Worm (Caenorhabditis elegans) whole organism, dauer: ENCODE results near the gene clc-2.

Experiments
- unc-62 ChIP-seq: sonication (generic microtip); optimal IDR thresholded peaks from 2 replicates; lab custom pipeline; 2017; ENCODE audit warnings: missing biosample characterization, missing genetic modification reagents, missing genetic modification characterization

clc-2 gene

DNA sequence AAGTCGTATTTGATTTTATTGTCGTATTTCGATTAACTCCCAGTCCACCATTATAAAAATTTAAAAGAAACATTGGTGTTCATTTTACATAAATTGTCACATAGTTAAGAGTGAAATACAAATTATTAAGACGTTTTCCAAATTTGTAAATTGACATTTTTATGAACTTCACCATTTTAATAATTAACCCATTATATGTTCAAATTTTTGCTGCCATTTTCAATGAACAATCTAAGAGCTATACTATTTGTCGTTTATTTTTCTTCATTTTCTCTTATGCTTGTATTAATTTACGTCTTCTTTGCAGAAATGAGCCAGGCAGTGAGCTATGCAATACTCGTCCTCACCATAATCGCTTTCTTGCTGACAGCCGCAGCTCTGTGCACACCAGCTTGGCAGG, at the start of gene clc-2:
Gene clc-2 (plus strand): TSS at position 301 of the 400 bp plus-strand sequence.
- no peak for TF ChIP-seq unc-62 (GFP tag; lab: Kevin White, UChicago)

DNA sequence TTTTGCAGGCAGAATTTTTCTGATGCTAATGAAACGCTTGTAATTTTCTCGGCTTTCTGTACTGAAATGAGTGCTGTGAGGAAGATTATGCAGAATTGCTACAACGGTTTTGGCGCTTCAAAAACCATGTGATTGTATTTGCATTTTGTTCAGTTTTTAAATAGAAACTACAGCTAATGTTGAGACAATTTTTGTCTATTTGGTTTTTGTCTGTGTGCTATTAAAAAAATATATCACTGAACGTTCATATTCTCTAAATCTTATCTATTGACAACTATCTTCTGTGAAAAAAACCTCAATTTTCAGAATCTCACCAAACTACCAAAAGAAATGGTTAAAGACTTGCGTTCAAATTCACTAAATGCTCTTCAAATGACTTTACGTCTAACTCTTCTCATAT, 41.0 kb upstream of the clc-2 start, which contains the start of gene C10A4.6:
Gene C10A4.6 (plus strand): TSS at position 301 of the 400 bp plus-strand sequence.
- TF ChIP-seq unc-62 (GFP tag; lab: Kevin White, UChicago): no peak

DNA sequence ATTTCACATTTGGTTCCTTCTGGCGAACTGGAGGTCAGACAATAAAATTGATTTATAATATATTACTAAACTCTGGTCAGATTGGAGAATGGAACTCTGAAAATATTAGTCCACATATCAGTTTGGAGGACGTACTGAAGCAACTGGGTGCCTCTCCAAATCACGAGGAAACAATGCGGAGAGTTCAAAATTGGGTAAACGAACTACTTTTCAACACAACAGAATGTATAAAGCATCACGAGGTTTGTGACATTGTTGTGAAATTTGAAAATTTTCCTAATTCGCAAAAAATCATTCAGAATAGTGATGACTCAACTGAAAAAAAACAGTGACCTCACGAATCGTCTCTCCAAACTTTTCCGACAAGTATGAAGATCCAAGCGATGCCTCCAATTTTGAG, 38.1 kb upstream of the clc-2 start, which contains the start of gene gad-2:
Gene gad-2 (plus strand): TSS at position 301 of the 400 bp plus-strand sequence.
- TF ChIP-seq unc-62 (GFP tag; lab: Kevin White, UChicago): no peak

DNA sequence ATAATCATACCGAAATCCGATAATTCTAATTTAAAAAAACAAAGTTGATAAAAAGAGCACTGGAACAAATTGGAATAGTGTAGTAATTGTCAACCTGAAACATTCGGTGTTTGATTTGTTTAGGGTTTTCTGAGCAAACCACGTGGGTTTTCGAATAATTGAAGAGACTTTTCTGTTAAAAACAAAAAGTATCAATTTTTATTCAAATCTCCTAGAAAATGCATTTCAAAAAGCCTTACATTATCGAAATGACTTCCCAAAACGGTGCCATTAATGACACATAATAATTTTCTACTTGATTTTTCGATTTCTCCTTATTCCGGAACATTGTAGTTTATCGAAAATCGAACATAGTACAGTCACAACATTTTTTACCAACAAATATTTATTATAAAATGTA, 33.3 kb upstream of the clc-2 start, which contains the start of gene C10A4.13:
Gene C10A4.13 (minus strand): TSS at position 101 of the 400 bp plus-strand sequence.
- no peak for TF ChIP-seq unc-62 (GFP tag; lab: Kevin White, UChicago)

DNA sequence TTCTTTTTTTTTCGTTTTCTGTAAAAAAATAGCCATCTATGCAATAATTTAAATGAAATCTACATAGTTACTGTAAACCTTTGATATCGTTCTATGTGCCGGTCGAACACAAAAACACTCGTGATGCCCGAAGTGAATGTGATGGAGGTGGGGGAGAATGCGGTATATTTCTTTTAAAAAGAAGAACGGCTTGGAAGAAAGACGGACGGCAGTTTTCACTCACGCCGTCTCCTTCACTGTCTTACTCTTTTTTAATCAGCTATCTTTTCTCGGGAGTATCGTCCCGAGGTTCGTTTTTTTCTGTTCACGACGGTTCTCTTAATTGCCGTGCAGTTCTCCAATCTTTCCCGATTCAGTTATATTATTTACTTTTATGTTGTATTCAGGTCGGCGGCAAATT, 32.7 kb upstream of the clc-2 start, which contains the start of gene C10A4.10:
Gene C10A4.10 (plus strand): TSS at position 301 of the 400 bp plus-strand sequence.
- TF ChIP-seq unc-62 (GFP tag; lab: Kevin White, UChicago): no peak

DNA sequence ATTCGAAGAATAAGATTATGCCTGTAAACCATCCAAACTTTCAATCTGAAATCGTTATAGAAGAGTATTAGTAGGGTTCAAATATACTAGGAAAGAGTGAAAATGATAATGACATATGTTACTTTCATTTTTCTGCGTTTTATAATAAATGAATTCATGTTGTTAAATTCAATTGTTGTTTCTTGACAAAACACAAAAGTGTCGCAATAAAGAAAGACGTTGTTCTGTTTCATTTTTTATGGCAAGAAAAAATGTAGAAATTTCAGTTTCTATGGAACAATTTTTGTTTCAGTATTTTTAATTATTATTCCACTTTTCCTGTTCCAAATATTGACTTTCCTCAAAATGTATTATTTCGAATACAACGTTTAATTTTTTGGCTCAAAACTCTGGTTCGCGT, 30.5 kb upstream of the clc-2 start, which contains the start of gene C10A4.4:
Gene C10A4.4 (plus strand): TSS at position 301 of the 400 bp plus-strand sequence.
- TF ChIP-seq unc-62 (GFP tag; lab: Kevin White, UChicago): no peak

DNA sequence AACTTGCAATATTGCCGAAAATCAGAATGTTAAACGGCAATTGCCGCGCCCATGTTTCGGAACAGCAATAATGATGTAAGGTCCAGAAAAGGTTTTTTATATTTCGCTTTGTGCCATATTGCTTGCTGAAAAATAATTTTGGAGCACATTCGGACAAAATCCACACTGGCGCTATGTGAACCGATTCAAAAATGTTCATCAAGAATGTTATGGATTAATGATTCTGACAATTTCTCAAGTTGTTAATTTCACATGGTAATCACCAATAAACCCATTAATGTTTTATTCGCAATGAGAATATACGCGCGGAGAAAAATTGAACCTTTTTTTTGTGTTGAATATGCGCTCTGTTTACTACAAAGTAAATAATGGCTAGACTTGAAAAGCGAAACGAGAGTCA, 26.7 kb upstream of the clc-2 start:
- TF ChIP-seq unc-62 (GFP tag; lab: Kevin White, UChicago): no peak

DNA sequence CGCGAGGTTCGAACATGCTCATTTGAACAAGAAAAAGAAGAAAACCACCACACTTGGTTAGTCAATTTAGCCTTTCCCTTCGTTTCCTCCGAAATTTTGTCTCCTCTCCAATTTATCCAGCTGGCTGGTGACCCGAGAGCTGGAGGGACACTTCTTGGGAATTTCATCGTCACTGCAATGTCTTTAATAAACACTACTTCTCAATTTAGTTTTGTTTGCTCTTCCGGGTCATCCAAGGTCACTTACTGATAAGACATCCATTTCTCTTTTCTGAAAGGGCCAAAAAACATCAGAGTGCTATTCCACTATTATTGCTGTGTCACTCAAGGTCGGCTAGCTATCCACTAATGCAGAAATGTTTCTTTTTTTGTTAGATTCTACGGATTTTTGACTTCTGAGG, 25.9 kb upstream of the clc-2 start, which contains the start of gene C10A4.3:
Gene C10A4.3 (plus strand): TSS at position 301 of the 400 bp plus-strand sequence.
- no peak for TF ChIP-seq unc-62 (GFP tag; lab: Kevin White, UChicago)

DNA sequence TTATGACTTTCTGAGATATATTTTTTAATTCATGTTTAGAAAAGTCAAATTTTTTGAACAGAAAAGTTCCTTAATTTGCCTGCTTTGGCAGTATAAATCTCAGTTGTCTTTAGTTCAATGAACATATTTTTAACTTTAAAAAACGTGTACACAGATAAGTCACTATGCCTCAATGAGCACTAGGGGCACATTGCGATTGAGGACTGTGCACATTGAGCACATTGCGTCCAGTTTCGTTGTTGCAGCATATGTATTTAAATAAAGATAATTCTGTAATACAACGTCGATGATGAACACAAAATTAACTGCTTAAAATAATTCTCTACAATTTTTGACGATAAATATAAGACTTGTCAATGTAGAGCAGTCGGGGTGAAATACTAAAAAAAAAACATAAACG, 23.5 kb upstream of the clc-2 start:
- no peak for TF ChIP-seq unc-62 (GFP tag; lab: Kevin White, UChicago)

DNA sequence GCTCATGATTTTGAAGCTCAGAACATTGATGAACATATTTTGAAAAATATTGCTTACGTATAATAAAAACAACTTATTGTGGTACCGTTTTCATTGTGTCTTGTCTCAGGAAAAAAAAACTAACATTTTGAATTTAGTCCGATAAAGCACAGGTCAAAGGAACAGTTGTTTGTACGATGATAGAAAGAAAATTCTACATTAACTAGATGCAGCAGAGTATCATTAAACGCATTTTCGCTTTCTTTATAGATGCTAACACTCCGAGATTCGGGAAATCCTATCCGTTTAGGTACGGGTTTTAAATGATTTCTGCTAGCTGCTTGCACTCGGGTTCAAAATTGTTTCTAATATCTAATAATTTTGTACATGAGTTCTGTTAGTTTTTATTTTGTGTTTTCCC, 22.2 kb upstream of the clc-2 start:
- no peak for TF ChIP-seq unc-62 (GFP tag; lab: Kevin White, UChicago)

DNA sequence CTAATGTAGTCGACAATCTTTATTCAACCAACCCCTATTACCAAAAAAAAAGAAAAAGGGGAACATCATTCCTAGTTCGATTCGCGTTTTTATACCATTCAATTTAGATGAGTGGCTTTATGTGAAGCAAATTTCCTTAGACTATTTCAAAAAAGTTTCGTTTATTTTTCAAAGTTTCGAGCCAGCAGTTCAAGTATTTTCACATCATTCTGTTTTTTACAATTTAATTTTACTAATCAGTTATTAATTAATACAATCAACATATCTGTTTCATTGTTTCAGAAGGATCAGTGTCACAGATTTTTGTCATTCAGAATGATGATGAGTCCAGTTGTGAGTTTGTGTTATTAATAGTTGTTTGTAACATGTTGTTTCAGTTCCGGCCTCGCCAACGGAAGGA, 21.3 kb upstream of the clc-2 start, which contains the start of gene C10A4.2:
Gene C10A4.2 (plus strand): TSS at position 301 of the 400 bp plus-strand sequence.
- no peak for TF ChIP-seq unc-62 (GFP tag; lab: Kevin White, UChicago)

DNA sequence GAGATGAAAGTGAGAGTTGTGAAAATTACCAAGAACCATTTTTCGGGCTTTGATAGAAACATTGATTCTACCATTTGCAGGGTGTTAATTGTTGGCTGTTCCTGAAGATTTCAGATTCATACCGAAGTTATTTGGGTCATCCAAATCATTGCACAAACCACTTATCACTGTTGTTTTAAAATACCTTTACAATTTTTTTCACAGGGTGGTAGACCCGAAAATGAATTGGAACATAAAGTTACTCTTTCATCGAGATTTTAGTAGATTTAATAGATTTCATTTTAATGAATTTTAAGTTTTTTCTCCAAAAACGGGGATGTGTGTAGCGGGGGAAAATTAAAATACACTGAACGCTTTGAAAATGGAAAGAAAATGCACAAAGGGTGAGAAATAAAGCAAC, 15.8 kb upstream of the clc-2 start, which contains the start of gene C10A4.7:
Gene C10A4.7 (minus strand): TSS at position 101 of the 400 bp plus-strand sequence.
- no peak for TF ChIP-seq unc-62 (GFP tag; lab: Kevin White, UChicago)

DNA sequence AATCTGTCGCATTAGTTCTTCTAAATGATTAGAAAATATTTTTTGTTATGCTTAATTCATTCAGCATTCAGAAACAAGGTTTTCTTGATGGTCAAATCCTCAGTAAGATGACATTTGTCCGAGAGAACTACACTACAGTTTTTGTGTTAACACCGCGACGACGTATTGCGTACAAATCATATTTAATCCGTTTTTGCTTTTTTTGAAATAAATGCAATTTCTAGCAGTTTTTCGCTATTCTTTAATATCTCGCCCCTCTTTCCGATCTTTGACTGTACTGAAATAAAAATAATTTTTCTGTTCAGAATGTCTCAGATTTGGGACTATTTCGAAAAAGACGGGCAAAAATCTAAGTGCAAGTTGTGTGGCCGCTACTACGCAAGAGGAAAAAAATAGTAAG, 15.2 kb upstream of the clc-2 start, which contains the start of gene C10A4.1:
Gene C10A4.1 (plus strand): TSS at position 301 of the 400 bp plus-strand sequence.
- no peak for TF ChIP-seq unc-62 (GFP tag; lab: Kevin White, UChicago)

DNA sequence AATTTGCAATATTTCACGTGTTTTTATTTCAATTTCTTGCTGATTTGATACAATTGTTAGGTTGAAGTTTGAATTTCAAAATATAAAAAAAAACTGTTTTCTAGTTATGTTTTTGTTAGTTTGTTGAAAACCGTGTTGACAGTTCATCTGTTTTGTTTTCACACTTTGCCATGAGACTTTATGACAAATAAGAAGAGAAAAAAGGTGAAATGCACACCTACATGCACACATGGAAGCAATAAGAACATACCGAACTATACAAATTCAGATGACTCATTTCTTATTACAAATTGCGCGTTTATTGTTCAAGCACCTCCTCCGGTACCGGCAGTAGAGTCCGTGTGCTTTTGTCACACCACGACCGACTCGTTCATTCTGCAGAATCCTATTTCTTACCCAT, 10.7 kb upstream of the clc-2 start, which contains the start of gene C10A4.9:
Gene C10A4.9 (plus strand): TSS at position 301 of the 400 bp plus-strand sequence.
- no peak for TF ChIP-seq unc-62 (GFP tag; lab: Kevin White, UChicago)

DNA sequence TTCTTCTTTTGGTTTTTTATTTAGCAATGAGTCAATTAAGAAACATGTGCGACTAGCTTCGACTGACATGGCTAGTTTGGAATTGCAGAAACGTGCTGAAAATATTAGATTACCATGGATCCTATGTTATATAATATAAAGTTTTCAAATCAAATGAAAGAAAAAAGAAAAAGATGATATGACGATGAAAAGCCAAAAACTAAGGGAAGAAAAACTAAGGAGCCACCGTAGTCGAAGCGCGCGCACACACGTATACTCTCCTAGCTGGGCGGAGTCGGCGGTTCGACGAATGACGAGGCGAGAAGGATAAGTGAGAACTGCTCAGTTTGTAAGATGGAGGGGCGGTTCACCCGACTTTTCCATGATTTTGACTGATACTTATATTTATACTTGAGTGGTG, 6.5 kb upstream of the clc-2 start, which contains the start of gene mnm-2:
Gene mnm-2 (minus strand): TSS at position 101 of the 400 bp plus-strand sequence.
- no peak for TF ChIP-seq unc-62 (GFP tag; lab: Kevin White, UChicago)

DNA sequence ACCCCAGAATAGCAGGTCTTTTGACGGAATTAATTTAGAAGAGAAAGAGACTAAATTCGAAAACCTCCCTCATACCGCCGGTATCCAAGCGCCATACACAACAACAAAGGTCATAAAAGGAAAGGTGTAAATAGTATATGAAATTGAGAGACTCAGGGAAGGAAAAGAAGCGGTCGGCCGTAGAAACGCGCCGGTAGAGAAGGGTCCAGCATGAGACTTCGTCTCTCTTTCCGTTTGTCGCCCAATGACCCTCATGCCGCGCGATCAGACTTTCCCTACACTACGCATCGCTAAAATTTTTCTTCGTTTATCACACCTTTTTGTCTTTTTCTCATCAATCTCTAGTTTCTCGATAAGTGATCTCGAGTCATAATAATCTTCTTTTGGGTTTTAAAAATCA, 782 bp upstream of the clc-2 start:
- no peak for TF ChIP-seq unc-62 (GFP tag; lab: Kevin White, UChicago)

DNA sequence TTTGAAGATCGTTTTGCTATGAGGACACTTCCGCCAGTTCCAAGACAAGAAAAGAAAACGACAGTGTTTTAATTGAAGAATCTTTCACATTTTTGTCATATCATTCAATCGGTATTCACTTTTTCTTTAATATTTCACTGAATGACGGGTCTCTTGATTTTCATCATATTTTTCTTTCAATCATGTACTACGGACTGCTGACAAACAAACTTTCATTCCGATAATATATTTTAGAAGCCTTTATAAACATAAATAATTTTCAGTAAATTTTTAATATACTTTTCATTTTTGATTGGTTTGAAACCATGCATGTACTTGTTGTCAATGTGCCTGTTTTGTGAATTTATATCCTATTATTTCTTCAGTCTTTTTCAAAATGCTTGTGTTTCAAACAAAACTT, 2.0 kb downstream of the clc-2 start, which contains the start of gene clc-5:
Gene clc-5 (plus strand): TSS at position 301 of the 400 bp plus-strand sequence.
- no peak for TF ChIP-seq unc-62 (GFP tag; lab: Kevin White, UChicago)
